1 fruit fly cellular context compared by ENCODE assay signal in the genomic region with DNA sequence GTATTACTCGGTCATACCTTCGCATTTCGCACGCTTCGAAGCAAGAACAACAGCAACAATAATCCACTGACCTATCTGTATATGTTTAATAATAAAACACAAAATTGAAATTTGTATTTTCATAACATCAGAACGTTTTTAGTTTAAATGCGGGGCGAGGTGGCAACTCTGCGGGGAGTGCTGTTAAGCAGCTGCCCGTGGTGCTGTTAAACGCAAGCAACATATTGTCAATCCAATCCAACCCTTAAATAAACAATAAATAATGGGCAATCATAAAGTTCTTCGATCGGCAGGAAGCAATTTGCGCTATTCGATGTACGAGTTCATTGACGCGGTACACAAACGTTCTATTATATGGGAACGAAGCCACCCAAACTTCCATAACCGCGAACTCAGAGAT.
A peak's percentile ranks its signal among the peaks of the same experiment; 100 is the strongest.
TF ChIP-seq lines count a peak whose summit lies in the region.

A gene (plus strand): TSS at position 219 of the 400 bp plus-strand sequence.

TF ChIP-seq in whole organism, embryonic, 481 proteins besides CTCF, POLR2A, EP300 and RAD21 (continued from another document):
- TF ChIP-seq Dp (GFP tag; optimal IDR thresholded peaks at IDR 0.05; lab: Kevin White, UChicago) (peak; percentile 22), Sox102F (GFP tag; optimal IDR thresholded peaks at IDR 0.05; lab: Kevin White, UChicago) (no peak), Dref (GFP tag; IDR thresholded peaks at IDR 0.05; lab: Robert Waterston, UW) (peak; percentile 34; the same call in 1 of the 2 replicates), Meics (GFP tag; optimal IDR thresholded peaks at IDR 0.05; lab: Kevin White, UChicago) (no peak), CG8281 (tag; optimal IDR thresholded peaks at IDR 0.05; lab: Kevin White, UChicago) (peak; percentile 81), CG11560 (tag; IDR thresholded peaks at IDR 0.05; lab: Robert Waterston, UW) (no peak), CG16813 (GFP tag; IDR thresholded peaks at IDR 0.05; lab: Robert Waterston, UW; ENCODE audit: partially characterized antibody) (no peak), Atf6 (GFP tag; IDR thresholded peaks at IDR 0.05; lab: Robert Waterston, UW) (no peak), luna (GFP tag; optimal IDR thresholded peaks at IDR 0.05; lab: Kevin White, UChicago) (no peak), CG7987 (GFP tag; optimal IDR thresholded peaks at IDR 0.05; lab: Kevin White, UChicago) (no peak), CG14710 (tag; optimal IDR thresholded peaks at IDR 0.05; lab: Kevin White, UChicago) (no peak), NC2β (GFP tag; optimal IDR thresholded peaks at IDR 0.05; lab: Kevin White, UChicago) (no peak), Myb (GFP tag; optimal IDR thresholded peaks at IDR 0.05; lab: Kevin White, UChicago) (peak; percentile 64), grn (GFP tag; optimal IDR thresholded peaks at IDR 0.05; lab: Kevin White, UChicago) (no peak)
